Fruit fly (Drosophila melanogaster) whole organism, wandering third instar larva: Measurements from ENCODE around the gene DCP2.

Source experiments
- CG32264 ChIP-seq: fragments of 200-800 bp; sonication (Bioruptor generic); optimal IDR thresholded peaks from 2 replicates; lab custom pipeline; 2016; ENCODE audit warnings: missing biosample characterization, missing genetic modification characterization
- CG9705 ChIP-seq: fragments of 200-800 bp; sonication (Bioruptor generic); optimal IDR thresholded peaks from 2 replicates; lab custom pipeline; 2018; ENCODE audit warnings: missing biosample characterization, mild to moderate bottlenecking, missing genetic modification characterization
- CrebA ChIP-seq: fragments of 200-800 bp; sonication (Bioruptor generic); optimal IDR thresholded peaks from 2 replicates; lab custom pipeline; 2016; ENCODE audit warnings: missing biosample characterization, mild to moderate bottlenecking, missing genetic modification characterization, borderline replicate concordance
- Dfd ChIP-seq: fragments of >200 bp; optimal IDR thresholded peaks from 2 replicates; lab custom pipeline; 2017; ENCODE audit warnings: missing biosample characterization, missing genetic modification characterization
- Dif ChIP-seq: fragments of 200-275, 200-300 bp; sonication (Bioruptor generic); optimal IDR thresholded peaks from 2 replicates; lab custom pipeline; 2018; ENCODE audit warnings: missing biosample characterization, missing genetic modification characterization; ENCODE audit not compliant: partially characterized antibody
- GATAd ChIP-seq: sonication (Bioruptor generic); optimal IDR thresholded peaks from 2 replicates; lab custom pipeline; 2016; ENCODE audit warnings: missing biosample characterization, missing genetic modification characterization
- HLH106 ChIP-seq: fragments of 200-800 bp; optimal IDR thresholded peaks from 3 replicates; lab custom pipeline; 2019; ENCODE audit warnings: missing biosample characterization, mild to moderate bottlenecking, missing genetic modification characterization, moderate library complexity
- Hnf4 ChIP-seq: fragments of 200-800 bp; sonication (Bioruptor generic); optimal IDR thresholded peaks from 2 replicates; lab custom pipeline; 2016; ENCODE audit warnings: missing biosample characterization, mild to moderate bottlenecking, missing genetic modification characterization
- Hr78 ChIP-seq: fragments of >200 bp; optimal IDR thresholded peaks from 2 replicates; lab custom pipeline; 2017; ENCODE audit warnings: missing biosample characterization, missing genetic modification characterization
- Hr83 ChIP-seq: fragments of 200-300 bp; sonication (Bioruptor generic); optimal IDR thresholded peaks from 2 replicates; lab custom pipeline; 2016; ENCODE audit warnings: missing biosample characterization, mild to moderate bottlenecking, missing genetic modification characterization, moderate library complexity; ENCODE audit not compliant: poor library complexity, severe bottlenecking
- Jra ChIP-seq: sonication (Bioruptor generic); optimal IDR thresholded peaks from 2 replicates; lab custom pipeline; 2016; ENCODE audit warnings: missing biosample characterization, missing genetic modification characterization
- Mio ChIP-seq: sonication (Bioruptor generic); optimal IDR thresholded peaks from 2 replicates; lab custom pipeline; 2016; ENCODE audit warnings: missing biosample characterization, missing genetic modification characterization
- Myc ChIP-seq: fragments of >200 bp; optimal IDR thresholded peaks from 2 replicates; lab custom pipeline; 2017
- N ChIP-seq: fragments of >200 bp; optimal IDR thresholded peaks from 2 replicates; lab custom pipeline; 2018; ENCODE audit warnings: missing biosample characterization, missing external identifiers, missing genetic modification characterization
- OdsH ChIP-seq: fragments of 200-800 bp; sonication (Bioruptor generic); optimal IDR thresholded peaks from 2 replicates; lab custom pipeline; 2016; ENCODE audit warnings: missing biosample characterization, mild to moderate bottlenecking, missing genetic modification characterization
- Rel ChIP-seq, 2 experiments: fragments of 200-800 bp; sonication (Bioruptor generic) in 1 of 2; optimal IDR thresholded peaks; 2 replicates in 1 of 2; 3 replicates in 1 of 2; lab custom pipeline; 2016 to 2019; ENCODE audit warnings: mild to moderate bottlenecking in 2 of 2, missing biosample characterization in 2 of 2, missing genetic modification characterization in 2 of 2, moderate library complexity in 1 of 2
- Sp1 ChIP-seq: fragments of 200-800 bp; sonication (Bioruptor generic); optimal IDR thresholded peaks from 3 replicates; lab custom pipeline; 2019; ENCODE audit warnings: missing biosample characterization, mild to moderate bottlenecking, missing genetic modification characterization, moderate library complexity
- Vsx2 ChIP-seq: fragments of 200-300, 225-300 bp; sonication (Bioruptor generic); optimal IDR thresholded peaks from 2 replicates; lab custom pipeline; 2018; ENCODE audit warnings: missing biosample characterization, missing genetic modification characterization; ENCODE audit not compliant: partially characterized antibody
- br ChIP-seq: fragments of 200-800 bp; sonication (Bioruptor generic); optimal IDR thresholded peaks from 2 replicates; lab custom pipeline; 2016; ENCODE audit warnings: missing biosample characterization, missing genetic modification characterization
- brk ChIP-seq: fragments of 200-800 bp; sonication (Bioruptor generic); optimal IDR thresholded peaks from 2 replicates; lab custom pipeline; 2016; ENCODE audit warnings: missing biosample characterization, mild to moderate bottlenecking, missing genetic modification characterization
- dl ChIP-seq, 2 experiments: fragments of 175-275, 200-275 bp in 1 of 2; fragments of 200-275 bp in 1 of 2; sonication (Bioruptor generic); optimal IDR thresholded peaks; lab custom pipeline; 2018; ENCODE audit warnings: mild to moderate bottlenecking in 2 of 2, missing biosample characterization in 2 of 2, missing genetic modification characterization in 2 of 2, moderate library complexity in 2 of 2; ENCODE audit not compliant: partially characterized antibody in 2 of 2, insufficient read depth in 1 of 2
- dmrt93B ChIP-seq: fragments of 200-800 bp; sonication (Bioruptor generic); optimal IDR thresholded peaks from 2 replicates; lab custom pipeline; 2018; ENCODE audit warnings: missing biosample characterization, mild to moderate bottlenecking, missing genetic modification characterization
- dsf ChIP-seq: sonication (Bioruptor generic); optimal IDR thresholded peaks from 2 replicates; lab custom pipeline; 2016; ENCODE audit warnings: missing biosample characterization, missing genetic modification characterization, borderline replicate concordance
- ey ChIP-seq: fragments of 200-800 bp; sonication (Bioruptor generic); optimal IDR thresholded peaks from 2 replicates; lab custom pipeline; 2016; ENCODE audit warnings: missing biosample characterization, missing genetic modification characterization
- foxo ChIP-seq, 2 experiments: fragments of 200-800 bp; sonication (Bioruptor generic); optimal IDR thresholded peaks; 2 replicates in 1 of 2; 3 replicates in 1 of 2; lab custom pipeline; 2016 to 2017; ENCODE audit warnings: missing biosample characterization in 2 of 2, missing genetic modification characterization in 2 of 2
- fru ChIP-seq: fragments of 200-800 bp; sonication (Bioruptor generic); optimal IDR thresholded peaks from 3 replicates; lab custom pipeline; 2016; ENCODE audit warnings: missing biosample characterization, mild to moderate bottlenecking, missing genetic modification characterization
- h ChIP-seq: fragments of 200-800 bp; sonication (Bioruptor generic); optimal IDR thresholded peaks from 3 replicates; lab custom pipeline; 2016; ENCODE audit warnings: missing biosample characterization, mild to moderate bottlenecking, missing genetic modification characterization
- jim ChIP-seq: fragments of 175-275, 200-325 bp; sonication (Bioruptor generic); optimal IDR thresholded peaks from 2 replicates; lab custom pipeline; 2016; ENCODE audit warnings: missing biosample characterization, mild to moderate bottlenecking, missing genetic modification characterization
- lola ChIP-seq: fragments of >200 bp; optimal IDR thresholded peaks from 2 replicates; lab custom pipeline; 2017; ENCODE audit warnings: missing biosample characterization, missing genetic modification characterization
- pan ChIP-seq: fragments of >200 bp; optimal IDR thresholded peaks from 2 replicates; lab custom pipeline; 2017
- psq ChIP-seq: fragments of 200-800 bp; sonication (Bioruptor generic); optimal IDR thresholded peaks from 3 replicates; lab custom pipeline; 2017; ENCODE audit warnings: missing biosample characterization, mild to moderate bottlenecking, missing genetic modification characterization, moderate library complexity
- rgr ChIP-seq: fragments of 200-800 bp; sonication (Bioruptor generic); optimal IDR thresholded peaks from 3 replicates; lab custom pipeline; 2016; ENCODE audit warnings: missing biosample characterization, mild to moderate bottlenecking, missing genetic modification characterization
- sv ChIP-seq: fragments of 200-800 bp; sonication (Bioruptor generic); optimal IDR thresholded peaks from 3 replicates; lab custom pipeline; 2016; ENCODE audit warnings: missing biosample characterization, missing genetic modification characterization
- usp ChIP-seq: fragments of >200 bp; optimal IDR thresholded peaks from 2 replicates; lab custom pipeline; 2017; ENCODE audit warnings: missing biosample characterization, missing genetic modification characterization
- woc ChIP-seq: sonication (Bioruptor generic); optimal IDR thresholded peaks from 2 replicates; lab custom pipeline; 2016; ENCODE audit warnings: missing biosample characterization, mild to moderate bottlenecking, missing genetic modification characterization

The DCP2 gene

DNA sequence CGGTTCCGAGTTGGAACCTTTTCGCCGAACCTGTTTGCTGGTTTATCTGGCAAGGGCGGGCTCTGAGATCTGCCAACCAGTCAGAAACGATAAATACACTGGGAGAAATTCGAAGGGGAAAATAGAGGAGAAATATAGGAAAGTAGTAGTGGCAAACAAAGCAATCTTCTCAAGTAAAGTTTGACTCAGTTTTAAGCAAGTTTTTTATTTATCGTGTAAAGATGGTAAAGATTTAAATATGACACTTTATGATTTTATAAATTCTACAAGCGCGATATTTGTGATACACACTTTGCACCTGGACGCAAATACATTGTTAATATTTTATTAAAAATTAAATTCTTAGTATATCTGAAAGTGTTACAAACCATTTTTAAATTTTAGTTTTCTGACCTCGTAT is 21.4 kb upstream of the DCP2 start:
- TF ChIP-seq jim (GFP tag; lab: Kevin White, UChicago) (no peak), woc (GFP tag; lab: Kevin White, UChicago) (peak; percentile 23), CG32264 (GFP tag; lab: Kevin White, UChicago) (no peak), sv (no peak), fru (GFP tag; lab: Kevin White, UChicago) (peak; percentile 42), HLH106 (tag; lab: Kevin White, UChicago) (peak; percentile 18), h (peak; percentile 37), foxo (GFP tag; optimal IDR thresholded peaks at IDR 0.05; lab: Kevin White, UChicago) (peak in 1 of 2 experiments; percentile 36), dmrt93B (GFP tag; lab: Kevin White, UChicago) (peak; percentile 28), OdsH (GFP tag; lab: Kevin White, UChicago) (no peak), Mio (GFP tag; lab: Kevin White, UChicago) (no peak)

DNA sequence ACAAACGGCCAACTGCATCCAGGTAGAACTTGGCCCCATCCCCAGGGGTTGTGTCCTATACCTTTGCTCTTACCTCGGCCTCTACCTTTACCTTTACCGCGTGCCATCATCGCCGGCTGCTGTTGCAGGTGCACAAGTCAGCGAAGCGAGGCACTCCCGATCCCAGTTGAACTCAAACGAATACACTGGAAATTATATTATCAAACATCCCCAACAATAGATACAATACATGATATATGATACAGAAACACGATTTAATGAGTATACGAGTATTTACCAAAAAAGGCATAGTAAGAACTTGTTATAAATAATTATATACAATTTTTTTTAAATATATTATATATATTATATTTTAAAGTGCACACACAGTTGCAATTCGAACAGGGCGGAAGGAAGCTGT is 21.0 kb upstream of the DCP2 start:
- TF ChIP-seq pan (lab: Kevin White, UChicago) (no peak), dl (GFP tag; optimal IDR thresholded peaks at IDR 0.05; lab: Kevin White, UChicago; ENCODE audit: insufficient read depth in 1 of 2, partially characterized antibody in 2 of 2) (no peak), Hr78 (GFP tag; lab: Kevin White, UChicago) (no peak), dsf (GFP tag; lab: Kevin White, UChicago) (no peak), Hr83 (GFP tag; lab: Kevin White, UChicago) (no peak), Sp1 (GFP tag; lab: Kevin White, UChicago) (peak; percentile 34), usp (GFP tag; lab: Kevin White, UChicago) (no peak), brk (GFP tag; lab: Kevin White, UChicago) (no peak), psq (GFP tag; lab: Kevin White, UChicago) (peak; percentile 10), GATAd (GFP tag; lab: Kevin White, UChicago) (no peak), Hnf4 (GFP tag; lab: Kevin White, UChicago) (no peak), Myc (lab: Kevin White, UChicago) (no peak), OdsH (GFP tag; lab: Kevin White, UChicago) (no peak), N (GFP tag; lab: Kevin White, UChicago) (no peak), Dfd (GFP tag; lab: Kevin White, UChicago) (no peak), ey (no peak), CrebA (GFP tag; lab: Kevin White, UChicago) (no peak), Jra (GFP tag; lab: Kevin White, UChicago) (no peak), Rel (GFP tag; optimal IDR thresholded peaks at IDR 0.05; lab: Kevin White, UChicago) (no peak), Rel (tag; optimal IDR thresholded peaks at IDR 0.05; lab: Kevin White, UChicago) (no peak), rgr (GFP tag; lab: Kevin White, UChicago) (no peak), HLH106 (tag; lab: Kevin White, UChicago) (peak; percentile 58), sv (no peak), CG9705 (no peak)
- TF ChIP-seq, all 38 proteins: peak for 3

DNA sequence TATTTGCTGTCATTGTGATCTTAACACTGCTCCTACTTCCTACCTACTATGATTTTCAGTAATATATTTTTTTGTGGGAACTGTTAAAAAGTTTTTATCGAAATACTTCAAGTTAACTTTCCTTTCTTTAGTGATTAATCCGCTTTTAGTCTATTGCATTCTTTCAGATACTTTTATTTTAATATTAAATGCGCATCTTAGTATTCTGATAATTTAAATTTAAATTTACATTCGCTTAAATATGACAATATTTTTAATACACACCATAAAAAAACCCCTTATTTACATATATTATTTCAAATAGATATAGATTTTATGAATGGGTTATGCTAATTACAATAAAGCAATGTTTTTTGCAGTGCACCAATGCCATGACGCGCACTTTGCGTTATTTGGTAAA is 18.4 kb upstream of the DCP2 start:
- no peak for TF ChIP-seq Dif
- no peak for TF ChIP-seq pan (lab: Kevin White, UChicago)
- no peak for TF ChIP-seq brk (GFP tag; lab: Kevin White, UChicago)
- TF ChIP-seq Myc (lab: Kevin White, UChicago) = no peak
- no peak for TF ChIP-seq Vsx2 (GFP tag; lab: Kevin White, UChicago)
- TF ChIP-seq dmrt93B (GFP tag; lab: Kevin White, UChicago) = no peak
- no peak for TF ChIP-seq sv
- no peak for TF ChIP-seq N (GFP tag; lab: Kevin White, UChicago)
- no peak for TF ChIP-seq dl (GFP tag; optimal IDR thresholded peaks at IDR 0.05; lab: Kevin White, UChicago; ENCODE audit: insufficient read depth in 1 of 2, partially characterized antibody in 2 of 2)
- TF ChIP-seq jim (GFP tag; lab: Kevin White, UChicago) = no peak
- no peak for TF ChIP-seq HLH106 (tag; lab: Kevin White, UChicago)
- no peak for TF ChIP-seq ey
- TF ChIP-seq Sp1 (GFP tag; lab: Kevin White, UChicago) = no peak
- no peak for TF ChIP-seq CG9705
- TF ChIP-seq Hnf4 (GFP tag; lab: Kevin White, UChicago) = no peak

DNA sequence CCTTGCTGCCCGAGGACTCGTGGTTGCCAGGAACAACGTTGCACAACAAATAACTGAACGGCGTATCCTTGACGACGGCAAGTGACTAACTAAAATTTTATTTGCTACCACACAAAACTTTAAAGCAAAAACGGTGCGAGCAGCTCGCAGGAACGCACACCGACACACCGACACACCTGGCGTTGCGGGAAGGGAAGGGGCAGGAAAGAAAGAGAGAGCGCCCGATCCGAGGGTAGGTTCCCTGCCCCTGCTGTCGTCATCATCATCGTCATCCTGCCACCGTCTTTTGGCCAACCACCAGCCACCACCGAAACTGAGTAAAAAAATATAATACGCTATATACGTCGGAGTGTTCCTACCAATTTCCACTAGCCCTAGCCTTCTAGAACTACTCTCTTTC is 17.7 kb upstream of the DCP2 start, which contains the start of gene meru:
TSS of gene meru (minus strand) at position 101 of the 400 bp plus-strand sequence.
- TF ChIP-seq woc (GFP tag; lab: Kevin White, UChicago) (no peak), CG9705 (no peak), Vsx2 (GFP tag; lab: Kevin White, UChicago) (no peak), dsf (GFP tag; lab: Kevin White, UChicago) (no peak), br (GFP tag; lab: Kevin White, UChicago) (no peak), HLH106 (tag; lab: Kevin White, UChicago) (no peak), ey (no peak), lola (no peak), dl (GFP tag; optimal IDR thresholded peaks at IDR 0.05; lab: Kevin White, UChicago; ENCODE audit: insufficient read depth in 1 of 2, partially characterized antibody in 2 of 2) (no peak), brk (GFP tag; lab: Kevin White, UChicago) (no peak), Rel (GFP tag; optimal IDR thresholded peaks at IDR 0.05; lab: Kevin White, UChicago) (no peak), Rel (tag; optimal IDR thresholded peaks at IDR 0.05; lab: Kevin White, UChicago) (no peak), Dfd (GFP tag; lab: Kevin White, UChicago) (no peak), N (GFP tag; lab: Kevin White, UChicago) (no peak), Hr78 (GFP tag; lab: Kevin White, UChicago) (no peak), Hnf4 (GFP tag; lab: Kevin White, UChicago) (no peak), jim (GFP tag; lab: Kevin White, UChicago) (no peak), pan (lab: Kevin White, UChicago) (no peak)
